Fruit fly (Drosophila melanogaster): ENCODE results near the gene CG3168.

The CG3168 gene

DNA sequence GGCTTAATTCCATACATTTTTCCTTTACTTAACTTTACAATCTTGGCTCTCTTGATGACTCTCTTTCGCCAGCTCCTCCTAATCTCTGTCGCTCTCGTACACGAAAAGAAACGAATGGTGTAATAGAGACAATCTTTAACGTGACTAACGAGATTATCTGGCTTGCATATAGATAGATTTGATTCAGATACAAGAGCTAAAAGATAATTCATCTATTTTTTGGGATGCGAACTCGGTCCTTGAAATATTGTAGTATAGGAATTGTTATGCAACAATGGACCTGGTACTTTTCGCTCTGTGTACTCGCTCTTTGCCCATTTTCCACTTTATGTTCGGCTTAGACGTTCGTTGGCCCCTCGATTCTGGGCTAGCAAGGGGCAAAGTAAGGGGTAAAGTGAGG lies 28.5 kb downstream of the CG3168 start (continued):
- TF ChIP-seq Chrac-16 (GFP tag; optimal IDR thresholded peaks at IDR 0.05) (peak; percentile 69), Mrtf (GFP tag; IDR thresholded peaks at IDR 0.05) (peak; percentile 68; the same call in 2 of the 3 replicates), CG15514 (GFP tag; optimal IDR thresholded peaks at IDR 0.05) (peak; percentile 75), CG8290 (GFP tag; optimal IDR thresholded peaks at IDR 0.05) (peak; percentile 61), CG8290 (tag; optimal IDR thresholded peaks at IDR 0.05) (peak in 1 of 2 experiments; percentile 93), bsh (GFP tag; optimal IDR thresholded peaks at IDR 0.05) (peak; percentile 86 to 87), CG6791 (GFP tag; IDR thresholded peaks at IDR 0.05; ENCODE audit: partially characterized antibody) (no peak), Side (GFP tag; optimal IDR thresholded peaks at IDR 0.05) (peak; percentile 84), CkIIα-i1 (GFP tag; IDR thresholded peaks at IDR 0.05) (no peak), CHES-1-like (GFP tag; optimal IDR thresholded peaks at IDR 0.05) (peak; percentile 77), CG16779 (GFP tag; IDR thresholded peaks at IDR 0.05) (no peak), Blimp-1 (GFP tag; optimal IDR thresholded peaks at IDR 0.05) (peak; percentile 80), CG6813 (GFP tag; optimal IDR thresholded peaks at IDR 0.05) (peak; percentile 74), CG15479 (GFP tag; optimal IDR thresholded peaks at IDR 0.05) (no peak), Oaz (GFP tag; IDR thresholded peaks at IDR 0.05) (0 out of 2 replicates have a peak, but pooled peaks have one; percentile 12), CG9817 (tag; optimal IDR thresholded peaks at IDR 0.05) (peak; percentile 73), CG15601 (tag; optimal IDR thresholded peaks at IDR 0.05) (peak; percentile 65), pfk (GFP tag; optimal IDR thresholded peaks at IDR 0.05) (no peak), Bteb2 (GFP tag; optimal IDR thresholded peaks at IDR 0.05) (peak; percentile 74), CG2875 (GFP tag; optimal IDR thresholded peaks at IDR 0.05) (peak; percentile 79), CG30020 (tag; optimal IDR thresholded peaks at IDR 0.05) (peak; percentile 7), twi (tag; optimal IDR thresholded peaks at IDR 0.05) (peak; percentile 40), Myb (GFP tag; optimal IDR thresholded peaks at IDR 0.05) (peak; percentile 60), h (optimal IDR thresholded peaks at IDR 0.05) (no peak), Drgx (GFP tag; IDR thresholded peaks at IDR 0.05) (peak; percentile 92), CG12299 (tag; optimal IDR thresholded peaks at IDR 0.05) (peak; percentile 64), jing (GFP tag; optimal IDR thresholded peaks at IDR 0.05) (peak; percentile 67), CG3281 (GFP tag; optimal IDR thresholded peaks at IDR 0.05) (peak; percentile 81), wek (GFP tag; optimal IDR thresholded peaks at IDR 0.05) (peak; percentile 54), CG13296 (GFP tag; optimal IDR thresholded peaks at IDR 0.05) (peak; percentile 70), CG31224 (GFP tag; IDR thresholded peaks at IDR 0.05) (peak; percentile 62), bcd (GFP tag; optimal IDR thresholded peaks at IDR 0.05) (peak; percentile 81), slou (GFP tag; optimal IDR thresholded peaks at IDR 0.05) (peak; percentile 61), CG17612 (GFP tag; IDR thresholded peaks at IDR 0.05) (no peak), trh (GFP tag; optimal IDR thresholded peaks at IDR 0.05) (no peak), CG18619 (GFP tag; optimal IDR thresholded peaks at IDR 0.05) (peak; percentile 74)

DNA sequence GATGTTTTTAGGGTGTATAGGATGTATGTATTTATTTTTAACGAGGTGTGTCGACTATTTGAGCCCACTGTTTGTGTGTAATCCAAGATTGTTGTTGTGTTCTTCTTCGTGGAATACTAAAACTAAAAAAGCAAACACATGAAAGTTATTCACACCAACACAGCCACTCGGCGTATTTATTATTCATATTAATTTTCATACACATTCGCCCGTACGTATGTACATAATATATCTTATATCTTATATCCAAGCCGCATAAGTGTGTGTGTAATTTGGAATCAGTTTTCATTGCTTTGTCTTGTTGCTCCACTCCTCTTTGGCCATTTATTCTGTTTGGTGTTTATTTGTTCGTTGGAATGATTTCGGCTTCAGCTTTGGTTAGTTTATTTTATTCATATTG lies 29.1 kb downstream of the CG3168 start:
- TF ChIP-seq fd64A (GFP tag; optimal IDR thresholded peaks at IDR 0.05) (no peak), sens (GFP tag) (peak; percentile 54), Spps (tag; optimal IDR thresholded peaks at IDR 0.05) (no peak), Neu2 (GFP tag; optimal IDR thresholded peaks at IDR 0.05; ENCODE audit: borderline replicate concordance) (no peak), Rfx (GFP tag; IDR thresholded peaks at IDR 0.05) (0 out of 2 replicates have a peak, but pooled peaks have one; percentile 7), Gsc (GFP tag; IDR thresholded peaks at IDR 0.05) (no peak), cg (GFP tag; optimal IDR thresholded peaks at IDR 0.05) (peak; percentile 31), pros (GFP tag; optimal IDR thresholded peaks at IDR 0.05) (no peak), otp (GFP tag; IDR thresholded peaks at IDR 0.05) (peak; percentile 40; the same call in 1 of the 3 replicates), CG8944 (GFP tag; optimal IDR thresholded peaks at IDR 0.05) (no peak), Med (GFP tag) (peak; percentile 73), CG8765 (GFP tag; IDR thresholded peaks at IDR 0.05) (no peak), CG10543 (GFP tag; optimal IDR thresholded peaks at IDR 0.05) (peak; percentile 4), Lpt (GFP tag; optimal IDR thresholded peaks at IDR 0.05) (no peak), chinmo (GFP tag; IDR thresholded peaks at IDR 0.05; ENCODE audit: partially characterized antibody) (0 out of 4 replicates have a peak, but pooled peaks have one; percentile 29), CrebB (tag; optimal IDR thresholded peaks at IDR 0.05) (no peak), CG12769 (tag; optimal IDR thresholded peaks at IDR 0.05) (peak; percentile 25)

Measured in whole organism, embryonic.